Fruit fly (Drosophila melanogaster): ENCODE results near the gene nis.

nis gene

dm6 chr2L:1624750-1625149 lies 37.8 kb upstream of the nis start (continued):
- no peak for TF ChIP-seq gfzf (GFP tag; optimal IDR thresholded peaks at IDR 0.05)
- peak; percentile 87 for TF ChIP-seq Hmr (GFP tag; optimal IDR thresholded peaks at IDR 0.05)
- 0 out of 2 replicates have a peak, but pooled peaks have one; percentile 21 for TF ChIP-seq Lim3 (GFP tag; IDR thresholded peaks at IDR 0.05)
- TF ChIP-seq HHEX (GFP tag; optimal IDR thresholded peaks at IDR 0.05) = peak; percentile 78
- peak; percentile 25 for TF ChIP-seq NC2β (GFP tag; optimal IDR thresholded peaks at IDR 0.05)
- peak; percentile 86 for TF ChIP-seq sens (GFP tag)
- no peak; the same call in 1 of the 2 replicates for TF ChIP-seq onecut (GFP tag; IDR thresholded peaks at IDR 0.05)
- no peak for TF ChIP-seq CG7928 (GFP tag; optimal IDR thresholded peaks at IDR 0.05)
- TF ChIP-seq shn (GFP tag; optimal IDR thresholded peaks at IDR 0.05) = peak; percentile 47
- TF ChIP-seq CG4707 (GFP tag; optimal IDR thresholded peaks at IDR 0.05) = no peak
- peak; percentile 43 for TF ChIP-seq sd (tag; optimal IDR thresholded peaks at IDR 0.05)
- peak; percentile 71 for TF ChIP-seq cwo (GFP tag; optimal IDR thresholded peaks at IDR 0.05)
- TF ChIP-seq crp (GFP tag; optimal IDR thresholded peaks at IDR 0.05) = peak in 1 of 2 experiments; percentile 52
- peak; percentile 66 for TF ChIP-seq croc (GFP tag; conservative IDR thresholded peaks at IDR 0.05)
- peak; percentile 16 for TF ChIP-seq CG3838 (GFP tag; optimal IDR thresholded peaks at IDR 0.05)
- peak; percentile 45 for TF ChIP-seq NK7.1 (GFP tag; optimal IDR thresholded peaks at IDR 0.05)
- peak; percentile 44 for TF ChIP-seq CG10979 (tag; optimal IDR thresholded peaks at IDR 0.05)
- TF ChIP-seq Xrp1 (GFP tag; IDR thresholded peaks at IDR 0.05) = peak; percentile 79
- peak; percentile 6 for TF ChIP-seq CG3407 (GFP tag; optimal IDR thresholded peaks at IDR 0.05)
- TF ChIP-seq CG1529 (GFP tag; optimal IDR thresholded peaks at IDR 0.05) = peak; percentile 48
- TF ChIP-seq CG7357 (GFP tag; IDR thresholded peaks at IDR 0.05) = peak; percentile 66; the same call in 2 of the 3 replicates
- TF ChIP-seq MTF-1 (GFP tag; optimal IDR thresholded peaks at IDR 0.05; ENCODE audit: borderline replicate concordance) = peak; percentile 50
- peak; percentile 34 for TF ChIP-seq exex (tag; optimal IDR thresholded peaks at IDR 0.05)
- no peak for TF ChIP-seq fru (optimal IDR thresholded peaks at IDR 0.05)
- peak; percentile 41 for TF ChIP-seq Dad (GFP tag; optimal IDR thresholded peaks at IDR 0.05)
- peak; percentile 66 for TF ChIP-seq toy (GFP tag; IDR thresholded peaks at IDR 0.05)
- TF ChIP-seq Adf1 (GFP tag; IDR thresholded peaks at IDR 0.05) = peak; percentile 65
- TF ChIP-seq hb (GFP tag; IDR thresholded peaks at IDR 0.05; ENCODE audit: partially characterized antibody) = no peak
- TF ChIP-seq Jarid2 (GFP tag; optimal IDR thresholded peaks at IDR 0.05) = peak; percentile 39
- TF ChIP-seq hkb (optimal IDR thresholded peaks at IDR 0.05) = peak; percentile 99
- TF ChIP-seq hkb (GFP tag; IDR thresholded peaks at IDR 0.05) = peak; percentile 88
- TF ChIP-seq chif (GFP tag; optimal IDR thresholded peaks at IDR 0.05) = peak; percentile 32 to 65
- no peak for TF ChIP-seq CG7745 (tag; optimal IDR thresholded peaks at IDR 0.05)
- TF ChIP-seq Fer2 (tag; optimal IDR thresholded peaks at IDR 0.05) = peak; percentile 67
- TF ChIP-seq Ssrp (tag; optimal IDR thresholded peaks at IDR 0.05) = peak; percentile 57
- TF ChIP-seq CG9876 (GFP tag; optimal IDR thresholded peaks at IDR 0.05) = peak; percentile 56
- no peak for TF ChIP-seq pita (GFP tag; optimal IDR thresholded peaks at IDR 0.05)
- TF ChIP-seq peb (GFP tag; IDR thresholded peaks at IDR 0.05) = 0 out of 2 replicates have a peak, but pooled peaks have one; percentile 60
- TF ChIP-seq cato (GFP tag; optimal IDR thresholded peaks at IDR 0.05; ENCODE audit: borderline replicate concordance) = peak; percentile 11
- peak; percentile 75 for TF ChIP-seq CG8924 (tag; optimal IDR thresholded peaks at IDR 0.05)
- TF ChIP-seq HLHmδ (GFP tag; optimal IDR thresholded peaks at IDR 0.05) = no peak
- TF ChIP-seq grn (GFP tag; optimal IDR thresholded peaks at IDR 0.05) = no peak
- peak; percentile 84 for TF ChIP-seq CG6175 (GFP tag; IDR thresholded peaks at IDR 0.05)
- no peak for TF ChIP-seq Doc3 (GFP tag; IDR thresholded peaks at IDR 0.05; ENCODE audit: partially characterized antibody)
- peak; percentile 14 for TF ChIP-seq CG2116 (GFP tag; optimal IDR thresholded peaks at IDR 0.05)
- peak; percentile 57 for TF ChIP-seq Blimp-1 (GFP tag; optimal IDR thresholded peaks at IDR 0.05)
- TF ChIP-seq CTCF (GFP tag; optimal IDR thresholded peaks at IDR 0.05) = no peak
- peak; percentile 89 for TF ChIP-seq CG14441 (GFP tag; IDR thresholded peaks at IDR 0.05)
- peak; percentile 85 for TF ChIP-seq Antp (GFP tag; optimal IDR thresholded peaks at IDR 0.05)
- TF ChIP-seq Camta (GFP tag; optimal IDR thresholded peaks at IDR 0.05) = peak; percentile 41
- TF ChIP-seq lola (GFP tag; optimal IDR thresholded peaks at IDR 0.05) = no peak
